Fruit fly (Drosophila melanogaster) whole organism, embryonic: ENCODE results near the gene CG14817.

ENCODE experiments used
- Atf-2 ChIP-seq: fragments of 200-800 bp; sonication (Bioruptor generic); optimal IDR thresholded peaks from 2 replicates; lab custom pipeline; 2016; ENCODE audit warnings: missing biosample characterization, missing genetic modification characterization
- Atf3 ChIP-seq: fragments of 200-800 bp; sonication (Bioruptor generic); optimal IDR thresholded peaks from 3 replicates; lab custom pipeline; 2016; ENCODE audit warnings: missing biosample characterization, missing genetic modification characterization
- CG1024 ChIP-seq: fragments of 200-800 bp; sonication (Bioruptor generic); IDR thresholded peaks from 2 replicates; pipeline ENCODE4 v1.3.6; 2022; ENCODE audit warnings: missing biosample characterization, missing genetic modification characterization
- CG11085 ChIP-seq: fragments of 200-800 bp; sonication (Bioruptor generic); IDR thresholded peaks from 2 replicates; pipeline ENCODE4 v1.3.6; 2022; ENCODE audit warnings: missing biosample characterization, missing genetic modification characterization
- CG11695 ChIP-seq: fragments of 200-800 bp; sonication (Bioruptor generic); IDR thresholded peaks from 3 replicates; pipeline ENCODE4 v1.3.6; 2022; ENCODE audit warnings: missing biosample characterization, missing genetic modification characterization
- CG14441 ChIP-seq: fragments of 200-800 bp; sonication (Bioruptor generic); IDR thresholded peaks from 2 replicates; pipeline ENCODE4 v1.3.6; 2022; ENCODE audit warnings: missing biosample characterization, missing genetic modification characterization
- CG14710 ChIP-seq: fragments of 200-800 bp; sonication (Bioruptor generic); optimal IDR thresholded peaks from 3 replicates; lab custom pipeline; 2019; ENCODE audit warnings: missing biosample characterization, mild to moderate bottlenecking, missing genetic modification characterization, moderate library complexity
- CG15601 ChIP-seq: fragments of 200-800 bp; sonication (Bioruptor generic); optimal IDR thresholded peaks from 3 replicates; lab custom pipeline; 2019; ENCODE audit warnings: missing biosample characterization, mild to moderate bottlenecking, missing genetic modification characterization, moderate library complexity
- CG16815 ChIP-seq: fragments of 200-800 bp; sonication (Bioruptor generic); optimal IDR thresholded peaks from 3 replicates; lab custom pipeline; 2017; ENCODE audit warnings: missing biosample characterization, mild to moderate bottlenecking, missing genetic modification characterization
- CG17186 ChIP-seq: fragments of 200-800 bp; sonication (Bioruptor generic); optimal IDR thresholded peaks from 3 replicates; lab custom pipeline; 2017; ENCODE audit warnings: missing biosample characterization, missing genetic modification reagents, missing genetic modification characterization
- CG2889 ChIP-seq: fragments of 200-800 bp; sonication (Bioruptor generic); IDR thresholded peaks from 3 replicates; pipeline ENCODE4 v1.3.6; 2022; ENCODE audit warnings: missing biosample characterization, missing genetic modification characterization
- CG31224 ChIP-seq: fragments of 200-800 bp; sonication (Bioruptor generic); IDR thresholded peaks from 2 replicates; pipeline ENCODE4 v1.3.6; 2022; ENCODE audit warnings: missing biosample characterization, missing genetic modification characterization
- CG31388 ChIP-seq: fragments of 200-800 bp; sonication (Bioruptor generic); optimal IDR thresholded peaks from 2 replicates; lab custom pipeline; 2016; ENCODE audit warnings: missing biosample characterization, missing genetic modification characterization
- CG31441 ChIP-seq: fragments of 200-800 bp; sonication (Bioruptor generic); IDR thresholded peaks from 2 replicates; pipeline ENCODE4 v1.3.6; 2022; ENCODE audit warnings: missing biosample characterization, missing genetic modification characterization
- CG4404 ChIP-seq: fragments of 200-800 bp; sonication (Bioruptor generic); IDR thresholded peaks from 2 replicates; pipeline ENCODE4 v1.3.6; 2022; ENCODE audit warnings: missing biosample characterization, missing genetic modification characterization
- CG6689 ChIP-seq: fragments of 200-800 bp; sonication (Bioruptor generic); IDR thresholded peaks from 2 replicates; pipeline ENCODE4 v1.3.6; 2022; ENCODE audit warnings: missing biosample characterization, missing genetic modification characterization
- CG7928 ChIP-seq: fragments of 200-800 bp; sonication (Bioruptor generic); optimal IDR thresholded peaks from 2 replicates; lab custom pipeline; 2017; ENCODE audit warnings: missing biosample characterization, mild to moderate bottlenecking, missing genetic modification characterization
- CG7987 ChIP-seq: fragments of 200-800 bp; sonication (Bioruptor generic); optimal IDR thresholded peaks from 2 replicates; lab custom pipeline; 2018; ENCODE audit warnings: missing biosample characterization, mild to moderate bottlenecking, missing genetic modification characterization, moderate library complexity
- CG9932 ChIP-seq: fragments of 200-800 bp; sonication (Bioruptor generic); IDR thresholded peaks from 2 replicates; pipeline ENCODE4 v1.3.6; 2022; ENCODE audit warnings: missing biosample characterization, missing genetic modification characterization
- CkIIα-i1 ChIP-seq: fragments of 200-800 bp; sonication (Bioruptor generic); IDR thresholded peaks from 2 replicates; pipeline ENCODE4 v1.3.6; 2022; ENCODE audit warnings: missing biosample characterization, missing genetic modification characterization
- Deaf1 ChIP-seq: fragments of 200-800 bp; optimal IDR thresholded peaks from 3 replicates; lab custom pipeline; 2019; ENCODE audit warnings: missing biosample characterization, mild to moderate bottlenecking, missing genetic modification characterization, moderate library complexity
- Doc3 ChIP-seq: fragments of 200-800 bp; sonication (Bioruptor generic); IDR thresholded peaks from 3 replicates; pipeline ENCODE4 v1.3.6; 2022; ENCODE audit warnings: missing biosample characterization, missing genetic modification characterization; ENCODE audit not compliant: partially characterized antibody
- Drgx ChIP-seq: fragments of 200-800 bp; sonication (Bioruptor generic); IDR thresholded peaks from 2 replicates; pipeline ENCODE4 v1.3.6; 2022; ENCODE audit warnings: missing biosample characterization, missing genetic modification characterization
- Eip74EF ChIP-seq, 2 experiments: fragments of 200-800 bp in 1 of 2; fragments of >200 bp in 1 of 2; sonication (Bioruptor generic) in 1 of 2; optimal IDR thresholded peaks; 2 replicates each; lab custom pipeline; 2017 to 2019; ENCODE audit warnings: missing biosample characterization in 2 of 2, missing genetic modification characterization in 2 of 2, mild to moderate bottlenecking in 1 of 2, moderate library complexity in 1 of 2
- H2.0 ChIP-seq: fragments of 200-800 bp; sonication (Bioruptor generic); IDR thresholded peaks from 2 replicates; pipeline ENCODE4 v1.3.6; 2022; ENCODE audit warnings: missing biosample characterization, missing genetic modification characterization
- Hey ChIP-seq: fragments of 200-800 bp; sonication (Bioruptor generic); optimal IDR thresholded peaks from 3 replicates; lab custom pipeline; 2018; ENCODE audit warnings: missing biosample characterization, mild to moderate bottlenecking, missing genetic modification characterization
- Jarid2 ChIP-seq: fragments of 200-800 bp; sonication (Bioruptor generic); optimal IDR thresholded peaks from 3 replicates; lab custom pipeline; 2017; ENCODE audit warnings: mild to moderate bottlenecking, missing biosample characterization, missing genetic modification reagents, missing genetic modification characterization
- Kr ChIP-seq: fragments of 200-800 bp; sonication (Bioruptor generic); optimal IDR thresholded peaks from 2 replicates; lab custom pipeline; 2017; ENCODE audit warnings: missing biosample characterization, mild to moderate bottlenecking, missing genetic modification characterization
- Lpt ChIP-seq: fragments of >200 bp; optimal IDR thresholded peaks from 2 replicates; lab custom pipeline; 2018; ENCODE audit warnings: missing biosample characterization, missing genetic modification characterization
- PHDP ChIP-seq: fragments of 200-800 bp; sonication (Bioruptor generic); optimal IDR thresholded peaks from 3 replicates; lab custom pipeline; 2018; ENCODE audit warnings: missing biosample characterization, mild to moderate bottlenecking, missing genetic modification characterization, moderate library complexity
- Taf1 ChIP-seq: fragments of 200-800 bp; sonication (Bioruptor generic); IDR thresholded peaks from 2 replicates; pipeline ENCODE4 v1.3.6; 2022; ENCODE audit warnings: missing biosample characterization, missing genetic modification characterization
- ap ChIP-seq: fragments of 200-800 bp; sonication (Bioruptor generic); IDR thresholded peaks from 2 replicates; pipeline ENCODE4 v1.3.6; 2022; ENCODE audit warnings: missing biosample characterization, missing genetic modification characterization
- az2 ChIP-seq: fragments of 200-800 bp; sonication (Bioruptor generic); optimal IDR thresholded peaks from 3 replicates; lab custom pipeline; 2016; ENCODE audit warnings: missing biosample characterization, missing genetic modification characterization
- chinmo ChIP-seq: fragments of 200-800 bp; sonication (Bioruptor generic); IDR thresholded peaks from 4 replicates; pipeline ENCODE4 v1.3.6; 2022; ENCODE audit warnings: missing biosample characterization, missing genetic modification characterization; ENCODE audit not compliant: partially characterized antibody
- danr ChIP-seq: fragments of 200-800 bp; sonication (Bioruptor generic); IDR thresholded peaks from 2 replicates; pipeline ENCODE4 v1.3.6; 2022; ENCODE audit warnings: missing biosample characterization, missing genetic modification characterization
- dimm ChIP-seq: fragments of 200-800 bp; sonication (Bioruptor generic); IDR thresholded peaks from 2 replicates; pipeline ENCODE4 v1.3.6; 2022; ENCODE audit warnings: missing biosample characterization, missing genetic modification characterization
- fd102C ChIP-seq: fragments of 200-800 bp; sonication (Bioruptor generic); optimal IDR thresholded peaks from 2 replicates; lab custom pipeline; 2018; ENCODE audit warnings: missing biosample characterization, mild to moderate bottlenecking, missing genetic modification characterization, moderate library complexity
- gce ChIP-seq: fragments of 200-800 bp; sonication (Bioruptor generic); IDR thresholded peaks from 3 replicates; pipeline ENCODE4 v1.3.6; 2022; ENCODE audit warnings: missing biosample characterization, missing genetic modification characterization
- gro ChIP-seq: fragments of 200-800 bp; sonication (Bioruptor generic); optimal IDR thresholded peaks from 2 replicates; lab custom pipeline; 2016; ENCODE audit warnings: missing biosample characterization, missing genetic modification characterization
- ham ChIP-seq: fragments of 200-800 bp; sonication (Bioruptor generic); IDR thresholded peaks from 2 replicates; pipeline ENCODE4 v1.3.6; 2022; ENCODE audit warnings: missing biosample characterization, missing genetic modification characterization
- luna ChIP-seq: fragments of 200-800 bp; sonication (Bioruptor generic); optimal IDR thresholded peaks from 2 replicates; lab custom pipeline; 2016; ENCODE audit warnings: missing biosample characterization, missing genetic modification characterization
- nerfin-1 ChIP-seq: fragments of 200-800 bp; sonication (Bioruptor generic); optimal IDR thresholded peaks from 3 replicates; lab custom pipeline; 2019; ENCODE audit warnings: missing biosample characterization, mild to moderate bottlenecking, missing genetic modification characterization, moderate library complexity
- nerfin-2 ChIP-seq: fragments of 200-800 bp; sonication (Bioruptor generic); IDR thresholded peaks from 2 replicates; pipeline ENCODE4 v1.3.6; 2022; ENCODE audit warnings: missing biosample characterization, missing genetic modification characterization; ENCODE audit not compliant: partially characterized antibody
- repo ChIP-seq: fragments of 200-800 bp; sonication (Bioruptor generic); optimal IDR thresholded peaks from 2 replicates; lab custom pipeline; 2016; ENCODE audit warnings: missing biosample characterization, missing genetic modification characterization
- row ChIP-seq: fragments of 200-800 bp; sonication (Bioruptor generic); IDR thresholded peaks from 3 replicates; pipeline ENCODE4 v1.3.6; 2022; ENCODE audit warnings: missing biosample characterization, missing genetic modification characterization
- run ChIP-seq: fragments of 200-800 bp; sonication (Bioruptor generic); optimal IDR thresholded peaks from 3 replicates; lab custom pipeline; 2018; ENCODE audit warnings: missing biosample characterization, mild to moderate bottlenecking, missing genetic modification characterization
- slbo ChIP-seq: fragments of 200-800 bp; sonication (Bioruptor generic); IDR thresholded peaks from 2 replicates; pipeline ENCODE4 v1.3.6; 2022; ENCODE audit warnings: missing biosample characterization, missing genetic modification characterization
- stwl ChIP-seq: fragments of 200-800 bp; sonication (Bioruptor generic); optimal IDR thresholded peaks from 3 replicates; lab custom pipeline; 2018; ENCODE audit warnings: missing biosample characterization, mild to moderate bottlenecking, missing genetic modification characterization, moderate library complexity
- toy ChIP-seq: fragments of 200-800 bp; sonication (Bioruptor generic); IDR thresholded peaks from 2 replicates; pipeline ENCODE4 v1.3.6; 2022; ENCODE audit warnings: missing biosample characterization, missing genetic modification characterization

Gene CG14817

dm6 chrX:1830396-1831218 is 46.5 kb downstream of the CG14817 start (continued):
- TF ChIP-seq CG4404 (GFP tag; lab: Robert Waterston, UW) (peak; percentile 82), CG11695 (GFP tag; lab: Robert Waterston, UW) (peak; percentile 95), gce (GFP tag; lab: Robert Waterston, UW) (peak; percentile 98), CG6689 (GFP tag; lab: Robert Waterston, UW) (peak; percentile 96), ap (peak; percentile 96), Hey (peak; percentile 69), CG1024 (peak; percentile 93), nerfin-2 (GFP tag; lab: Robert Waterston, UW) (peak; percentile 45; the same call in 1 of the 2 replicates), PHDP (tag; lab: Kevin White, UChicago) (peak; percentile 97), row (peak; percentile 98), az2 (peak; percentile 94), gro (GFP tag; lab: Kevin White, UChicago) (peak; percentile 95), fd102C (GFP tag; lab: Kevin White, UChicago) (peak; percentile 3), CG14441 (GFP tag; lab: Robert Waterston, UW) (peak; percentile 98), toy (GFP tag; lab: Robert Waterston, UW) (peak; percentile 90), slbo (GFP tag; lab: Robert Waterston, UW) (peak; percentile 98), CG15601 (peak; percentile 91), chinmo (GFP tag; lab: Robert Waterston, UW) (no peak), Drgx (GFP tag; lab: Robert Waterston, UW) (peak; percentile 99), CG31388 (GFP tag; lab: Kevin White, UChicago) (peak; percentile 84), Lpt (no peak), CG31441 (GFP tag; lab: Robert Waterston, UW) (peak; percentile 97), CG7928 (GFP tag; lab: Kevin White, UChicago) (peak; percentile 65), CG16815 (GFP tag; lab: Kevin White, UChicago) (peak; percentile 85), Atf3 (GFP tag; lab: Kevin White, UChicago) (peak; percentile 94), CG11085 (GFP tag; lab: Robert Waterston, UW) (peak; percentile 95), nerfin-1 (peak; percentile 92), CG7987 (GFP tag; lab: Kevin White, UChicago) (peak; percentile 90), H2.0 (GFP tag; lab: Robert Waterston, UW) (peak; percentile 97), CG2889 (GFP tag; lab: Robert Waterston, UW) (peak; percentile 93), Deaf1 (tag; lab: Kevin White, UChicago) (peak; percentile 78), CG31224 (peak; percentile 92), Eip74EF (GFP tag; optimal IDR thresholded peaks at IDR 0.05; lab: Kevin White, UChicago) (peak in 1 of 2 experiments; percentile 91), danr (peak; percentile 94), Jarid2 (GFP tag; lab: Kevin White, UChicago) (peak; percentile 74), run (tag; lab: Kevin White, UChicago) (peak; percentile 92), CkIIα-i1 (GFP tag; lab: Robert Waterston, UW) (peak; percentile 77; the same call in 1 of the 2 replicates), dimm (peak; percentile 88), Taf1 (GFP tag; lab: Robert Waterston, UW) (peak; percentile 93), Doc3 (GFP tag; lab: Robert Waterston, UW) (no peak), luna (GFP tag; lab: Kevin White, UChicago) (peak; percentile 61), ham (GFP tag; lab: Robert Waterston, UW) (peak; percentile 82; the same call in 1 of the 2 replicates), stwl (tag; lab: Kevin White, UChicago) (peak; percentile 20), CG17186 (GFP tag; lab: Kevin White, UChicago) (peak; percentile 72), CG9932 (GFP tag; lab: Robert Waterston, UW) (peak; percentile 96), Kr (GFP tag; lab: Kevin White, UChicago) (no peak), Atf-2 (GFP tag; lab: Kevin White, UChicago) (peak; percentile 93), repo (GFP tag; lab: Kevin White, UChicago) (peak; percentile 90), CG14710 (peak; percentile 90)
